Worm (Caenorhabditis elegans) whole organism, late embryonic: ENCODE results near the gene Y2H9A.4.
"Not testable (repeated sequence)": the region's sequence is repeated elsewhere in the genome, so short reads cannot be mapped to it uniquely, and the experiment has no call there.

ENCODE experiments used
- C08G9.2 ChIP-seq: sonication (generic microtip); optimal IDR thresholded peaks from 2 replicates; lab custom pipeline; 2016; ENCODE audit warnings: mild to moderate bottlenecking, missing genetic modification characterization, moderate library complexity, missing compliant biosample characterization
- F13H6.1 ChIP-seq: sonication (generic microtip); optimal IDR thresholded peaks from 2 replicates; lab custom pipeline; 2016; ENCODE audit warnings: missing genetic modification characterization, missing compliant biosample characterization
- K02D7.2 ChIP-seq: sonication (generic microtip); optimal IDR thresholded peaks from 2 replicates; lab custom pipeline; 2017; ENCODE audit warnings: mild to moderate bottlenecking, missing genetic modification characterization, missing compliant biosample characterization
- K09A11.1 ChIP-seq: sonication (generic microtip); optimal IDR thresholded peaks from 2 replicates; lab custom pipeline; 2017; ENCODE audit warnings: antibody characterized with exemption, mild to moderate bottlenecking, missing genetic modification characterization, missing compliant biosample characterization; ENCODE audit not compliant: insufficient read depth
- Y22D7AL.16 ChIP-seq: sonication (generic microtip); optimal IDR thresholded peaks from 2 replicates; lab custom pipeline; 2016; ENCODE audit warnings: missing genetic modification characterization, missing compliant biosample characterization
- ahr-1 ChIP-seq: sonication (generic microtip); optimal IDR thresholded peaks from 2 replicates; lab custom pipeline; 2016; ENCODE audit warnings: missing genetic modification characterization, missing compliant biosample characterization
- ama-1 ChIP-seq: fragments of 150-350 bp; optimal IDR thresholded peaks from 2 replicates; lab custom pipeline; 2014
- ceh-18 ChIP-seq: sonication (generic microtip); optimal IDR thresholded peaks from 2 replicates; lab custom pipeline; 2016; ENCODE audit warnings: missing genetic modification characterization, missing compliant biosample characterization
- ceh-2 ChIP-seq: sonication (generic microtip); optimal IDR thresholded peaks from 2 replicates; lab custom pipeline; 2016; ENCODE audit warnings: missing genotype, missing genetic modification characterization, missing compliant biosample characterization
- ceh-30 ChIP-seq: fragments of 150-350 bp; optimal IDR thresholded peaks from 2 replicates; lab custom pipeline; 2014; ENCODE audit warnings: missing biosample characterization, missing genetic modification characterization
- ceh-31 ChIP-seq: sonication (generic microtip); optimal IDR thresholded peaks from 2 replicates; lab custom pipeline; 2016; ENCODE audit warnings: missing genetic modification characterization, missing compliant biosample characterization
- ceh-34 ChIP-seq: sonication (generic microtip); optimal IDR thresholded peaks from 2 replicates; lab custom pipeline; 2016; ENCODE audit warnings: mild to moderate bottlenecking, missing genetic modification characterization, missing compliant biosample characterization
- ets-4 ChIP-seq: sonication (generic microtip); optimal IDR thresholded peaks from 2 replicates; lab custom pipeline; 2016; ENCODE audit warnings: missing genetic modification characterization, missing compliant biosample characterization
- eyg-1 ChIP-seq: sonication (generic microtip); optimal IDR thresholded peaks from 2 replicates; lab custom pipeline; 2016; ENCODE audit warnings: missing genotype, missing genetic modification characterization, missing compliant biosample characterization
- fax-1 ChIP-seq: sonication (generic microtip); optimal IDR thresholded peaks from 2 replicates; lab custom pipeline; 2016; ENCODE audit warnings: missing genotype, missing genetic modification characterization, missing compliant biosample characterization
- fkh-10 ChIP-seq: fragments of 150-350 bp; optimal IDR thresholded peaks from 2 replicates; lab custom pipeline; 2014; ENCODE audit warnings: missing biosample characterization, missing genetic modification reagents, missing genetic modification characterization
- lim-6 ChIP-seq: sonication (generic microtip); optimal IDR thresholded peaks from 2 replicates; lab custom pipeline; 2016; ENCODE audit warnings: missing genetic modification characterization, missing compliant biosample characterization
- lin-11 ChIP-seq: fragments of 200-800 bp; sonication (Bioruptor generic); optimal IDR thresholded peaks from 2 replicates; lab custom pipeline; 2018; ENCODE audit warnings: mild to moderate bottlenecking, missing genetic modification characterization, missing compliant biosample characterization
- mec-3 ChIP-seq: sonication (generic microtip); optimal IDR thresholded peaks from 2 replicates; lab custom pipeline; 2016; ENCODE audit warnings: borderline replicate concordance, missing genetic modification characterization, missing compliant biosample characterization
- nfya-1 ChIP-seq: sonication (generic microtip); optimal IDR thresholded peaks from 2 replicates; lab custom pipeline; 2017; ENCODE audit warnings: missing genetic modification characterization, mild to moderate bottlenecking, missing compliant biosample characterization, antibody characterized with exemption, moderate library complexity
- pat-9 ChIP-seq: fragments of 200-800 bp; sonication (Bioruptor generic); optimal IDR thresholded peaks from 2 replicates; lab custom pipeline; 2018; ENCODE audit warnings: mild to moderate bottlenecking, missing genetic modification characterization, moderate library complexity, missing compliant biosample characterization
- pha-2 ChIP-seq: sonication (generic microtip); optimal IDR thresholded peaks from 2 replicates; lab custom pipeline; 2017; ENCODE audit warnings: mild to moderate bottlenecking, missing genetic modification characterization, missing compliant biosample characterization
- rnt-1 ChIP-seq: sonication (generic microtip); optimal IDR thresholded peaks from 2 replicates; lab custom pipeline; 2016; ENCODE audit warnings: missing genetic modification characterization, missing compliant biosample characterization
- sdc-2 ChIP-seq: sonication (generic microtip); optimal IDR thresholded peaks from 2 replicates; lab custom pipeline; 2016; ENCODE audit warnings: missing genotype, missing genetic modification characterization, missing compliant biosample characterization
- sox-2 ChIP-seq: fragments of 200-800 bp; sonication (Bioruptor generic); IDR thresholded peaks from 2 replicates; pipeline ENCODE4 v1.3.6; 2022; ENCODE audit warnings: missing genetic modification reagents, missing genetic modification characterization, missing compliant biosample characterization
- sox-4 ChIP-seq: sonication (generic microtip); optimal IDR thresholded peaks from 2 replicates; lab custom pipeline; 2017; ENCODE audit warnings: mild to moderate bottlenecking, missing genetic modification characterization, inconsistent platforms, missing compliant biosample characterization
- syd-9 ChIP-seq: sonication (generic microtip); optimal IDR thresholded peaks from 2 replicates; lab custom pipeline; 2016; ENCODE audit warnings: mild to moderate bottlenecking, missing genetic modification characterization, moderate library complexity, missing compliant biosample characterization
- tbx-2 ChIP-seq: sonication (generic microtip); optimal IDR thresholded peaks from 2 replicates; lab custom pipeline; 2016; ENCODE audit warnings: missing genetic modification characterization, missing compliant biosample characterization
- ttx-3 ChIP-seq: sonication (generic microtip); optimal IDR thresholded peaks from 2 replicates; lab custom pipeline; 2016; ENCODE audit warnings: missing genetic modification reagents, missing genetic modification characterization, missing compliant biosample characterization
- unc-42 ChIP-seq: sonication (generic microtip); optimal IDR thresholded peaks from 2 replicates; lab custom pipeline; 2016; ENCODE audit warnings: missing genotype, missing genetic modification characterization, missing compliant biosample characterization
- unc-55 ChIP-seq: sonication (generic microtip); optimal IDR thresholded peaks from 2 replicates; lab custom pipeline; 2017; ENCODE audit warnings: missing biosample characterization, missing genetic modification reagents, missing genetic modification characterization
- ztf-16 ChIP-seq: sonication (generic microtip); optimal IDR thresholded peaks from 2 replicates; lab custom pipeline; 2017; ENCODE audit warnings: missing genetic modification characterization, missing compliant biosample characterization

The Y2H9A.4 gene

ce11 chrV:13443535-13443934, 2.2 kb upstream of the Y2H9A.4 start, which contains the start of gene Y2H9A.6:
TSS of gene Y2H9A.6 (plus strand) at chrV:13443835.
- not testable (repeated sequence) for TF ChIP-seq K02D7.2, ceh-18, C08G9.2 (tag; lab: Kevin White, UChicago)

- TF ChIP-seq syd-9 (tag; lab: Kevin White, UChicago) (no peak), fkh-10 (no peak), ama-1 (lab: Kevin White, UChicago) (no peak), nfya-1 (tag; lab: Kevin White, UChicago) (no peak), F13H6.1 (tag; lab: Kevin White, UChicago) (no peak), mec-3 (tag; lab: Kevin White, UChicago) (no peak), ttx-3 (tag; lab: Kevin White, UChicago) (no peak), K02D7.2 (tag; lab: Kevin White, UChicago) (no peak), tbx-2 (tag; lab: Kevin White, UChicago) (no peak), fax-1 (no peak), pat-9 (tag; lab: Kevin White, UChicago) (no peak), eyg-1 (tag; lab: Kevin White, UChicago) (no peak), ztf-16 (tag; lab: Kevin White, UChicago) (no peak), rnt-1 (tag; lab: Kevin White, UChicago) (no peak)
Observed at ce11 chrV:13453334-13453733, 7.6 kb downstream of the Y2H9A.4 start, which contains the start of gene lurp-2. TSS of gene lurp-2 (plus strand) at chrV:13453634.

DNA sequence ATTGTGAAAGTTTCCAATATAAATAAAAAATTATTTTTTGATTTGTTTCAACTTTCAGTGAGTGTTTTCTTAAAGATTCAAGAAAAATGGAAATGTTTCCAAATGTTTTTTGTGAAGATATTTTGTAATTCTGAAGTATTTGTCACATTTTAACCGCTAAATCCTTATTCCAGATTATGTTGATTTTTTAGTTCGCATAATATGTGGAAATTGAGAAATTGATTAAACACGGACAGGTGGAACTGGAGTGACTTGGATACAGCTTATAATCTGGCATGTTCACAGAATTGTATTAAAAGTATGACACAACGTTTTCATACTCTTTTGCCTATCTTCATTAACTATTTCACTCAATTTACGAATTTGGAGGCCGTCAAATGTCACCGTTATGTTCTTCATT, 9.7 kb downstream of the Y2H9A.4 start, which contains the start of gene lurp-3:
Gene lurp-3 (plus strand): TSS at position 301 of the 400 bp plus-strand sequence.
- no peak for TF ChIP-seq ceh-18 (tag; lab: Kevin White, UChicago)
- TF ChIP-seq ceh-30 (tag; lab: Kevin White, UChicago) = no peak
- no peak for TF ChIP-seq sox-4 (tag; lab: Kevin White, UChicago)
- TF ChIP-seq sdc-2 (tag; lab: Kevin White, UChicago) = no peak
- no peak for TF ChIP-seq fax-1
- no peak for TF ChIP-seq eyg-1 (tag; lab: Kevin White, UChicago)
- no peak for TF ChIP-seq lin-11 (tag; lab: Kevin White, UChicago)
- TF ChIP-seq fkh-10 = no peak
- TF ChIP-seq Y22D7AL.16 (tag; lab: Kevin White, UChicago) = no peak
- no peak for TF ChIP-seq ets-4
- TF ChIP-seq pha-2 (tag; lab: Kevin White, UChicago) = no peak
- no peak for TF ChIP-seq K02D7.2 (tag; lab: Kevin White, UChicago)
- no peak for TF ChIP-seq ceh-2 (tag; lab: Kevin White, UChicago)
- TF ChIP-seq sox-2 (GFP tag; lab: Robert Waterston, UW) = no peak

DNA sequence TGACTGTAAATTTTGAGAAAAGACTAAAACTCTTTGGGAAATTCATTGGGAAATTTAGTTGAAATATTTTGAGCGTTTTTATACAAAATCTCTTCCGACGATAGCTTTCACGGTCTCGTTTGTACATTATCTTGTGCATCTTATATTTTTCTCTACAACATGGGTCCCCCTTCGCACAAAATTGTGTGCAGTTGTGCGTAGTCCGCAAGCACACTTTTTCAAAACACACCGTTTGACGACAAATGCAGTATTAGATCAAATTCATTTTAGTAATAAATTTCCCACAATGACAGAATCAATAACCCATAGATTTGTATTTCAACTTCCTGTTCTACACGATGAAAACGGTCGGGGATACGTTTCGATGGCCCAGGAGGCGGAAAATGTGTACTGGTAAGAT, 12.2 kb downstream of the Y2H9A.4 start, which contains the start of gene F25H9.2:
Gene F25H9.2 (plus strand): TSS at position 226 of the 400 bp plus-strand sequence.
- TF ChIP-seq unc-55 (GFP tag; lab: Kevin White, UChicago) (peak; percentile 22), sox-2 (GFP tag; lab: Robert Waterston, UW) (no peak), lim-6 (tag; lab: Kevin White, UChicago) (no peak), ceh-34 (tag; lab: Kevin White, UChicago) (no peak), tbx-2 (tag; lab: Kevin White, UChicago) (no peak)

ce11 chrV:13459323-13459722, 13.6 kb downstream of the Y2H9A.4 start, which contains the start of gene bath-39:
TSS of gene bath-39 (plus strand) at chrV:13459459.
- TF ChIP-seq unc-42 (tag; lab: Kevin White, UChicago) = peak; percentile 75
- peak; percentile 22 for TF ChIP-seq ceh-31
- no peak for TF ChIP-seq K09A11.1 (tag; lab: Kevin White, UChicago)
- no peak for TF ChIP-seq ahr-1 (tag; lab: Kevin White, UChicago)
- TF ChIP-seq, all 69 proteins: peak for 2
